Fruit fly (Drosophila melanogaster): ENCODE data around the gene ush.

The ush gene

dm6 chr2L:440638-441454, 35.2 kb upstream of the ush start (continued):
- TF ChIP-seq pzg (GFP tag; optimal IDR thresholded peaks at IDR 0.05) = no peak
- peak; percentile 82 for TF ChIP-seq CG14710 (tag; optimal IDR thresholded peaks at IDR 0.05)
- no peak for TF ChIP-seq klu (GFP tag; IDR thresholded peaks at IDR 0.05)
- TF ChIP-seq en (GFP tag; optimal IDR thresholded peaks at IDR 0.05) = no peak
- no peak for TF ChIP-seq Dip2 (GFP tag; IDR thresholded peaks at IDR 0.05)
- TF ChIP-seq NK7.1 (GFP tag; optimal IDR thresholded peaks at IDR 0.05) = no peak
- no peak for TF ChIP-seq yki (optimal IDR thresholded peaks at IDR 0.05)
- TF ChIP-seq slou (GFP tag; optimal IDR thresholded peaks at IDR 0.05) = no peak
- TF ChIP-seq lilli (GFP tag; optimal IDR thresholded peaks at IDR 0.05) = no peak
- no peak for TF ChIP-seq al (GFP tag; IDR thresholded peaks at IDR 0.05)
- no peak for TF ChIP-seq btn (GFP tag; optimal IDR thresholded peaks at IDR 0.05)
- no peak for TF ChIP-seq CG7963 (GFP tag; IDR thresholded peaks at IDR 0.05; ENCODE audit: partially characterized antibody)
- TF ChIP-seq CG10543 (GFP tag; optimal IDR thresholded peaks at IDR 0.05) = no peak
- TF ChIP-seq CG9609 (GFP tag; optimal IDR thresholded peaks at IDR 0.05) = no peak
- no peak for TF ChIP-seq sr (GFP tag; IDR thresholded peaks at IDR 0.05)
- TF ChIP-seq h (optimal IDR thresholded peaks at IDR 0.05) = no peak
- TF ChIP-seq Dfd (GFP tag; optimal IDR thresholded peaks at IDR 0.05) = no peak
- no peak for TF ChIP-seq CG2120 (GFP tag; optimal IDR thresholded peaks at IDR 0.05)
- TF ChIP-seq knrl (GFP tag; IDR thresholded peaks at IDR 0.05; ENCODE audit: partially characterized antibody) = no peak
- TF ChIP-seq CG6813 (GFP tag; optimal IDR thresholded peaks at IDR 0.05) = no peak
- no peak for TF ChIP-seq Hr51 (GFP tag; optimal IDR thresholded peaks at IDR 0.05)
- TF ChIP-seq CG1832 (GFP tag; optimal IDR thresholded peaks at IDR 0.05) = no peak
- TF ChIP-seq CG34376 (GFP tag; optimal IDR thresholded peaks at IDR 0.05) = no peak
- TF ChIP-seq chn (GFP tag; optimal IDR thresholded peaks at IDR 0.05) = no peak
- no peak for TF ChIP-seq CG4360 (GFP tag; IDR thresholded peaks at IDR 0.05)
- no peak for TF ChIP-seq CG8359 (GFP tag; optimal IDR thresholded peaks at IDR 0.05; ENCODE audit: borderline replicate concordance)
- no peak for TF ChIP-seq H2.0 (GFP tag; IDR thresholded peaks at IDR 0.05)
- TF ChIP-seq CG8765 (GFP tag; IDR thresholded peaks at IDR 0.05) = peak; percentile 14; the same call in 1 of the 2 replicates
- TF ChIP-seq vfl (GFP tag; optimal IDR thresholded peaks at IDR 0.05) = no peak
- no peak for TF ChIP-seq CG6175 (GFP tag; IDR thresholded peaks at IDR 0.05)
- TF ChIP-seq CG11560 (tag; IDR thresholded peaks at IDR 0.05) = no peak
- TF ChIP-seq CG13287 (GFP tag; IDR thresholded peaks at IDR 0.05; ENCODE audit: partially characterized antibody) = no peak
- peak; percentile 50; the same call in 1 of the 2 replicates for TF ChIP-seq ara (GFP tag; IDR thresholded peaks at IDR 0.05)
- TF ChIP-seq gro (GFP tag; optimal IDR thresholded peaks at IDR 0.05) = no peak
- no peak for TF ChIP-seq CG4854 (GFP tag; optimal IDR thresholded peaks at IDR 0.05)
- no peak for TF ChIP-seq Gug (GFP tag; IDR thresholded peaks at IDR 0.05)
- TF ChIP-seq CG31441 (GFP tag; IDR thresholded peaks at IDR 0.05) = peak; percentile 66
- no peak for TF ChIP-seq Hr39 (optimal IDR thresholded peaks at IDR 0.05)
- 0 out of 2 replicates have a peak, but pooled peaks have one; percentile 26 for TF ChIP-seq chm (GFP tag; IDR thresholded peaks at IDR 0.05)
- TF ChIP-seq CG7786 (GFP tag; optimal IDR thresholded peaks at IDR 0.05) = no peak
- no peak for TF ChIP-seq dati (GFP tag; IDR thresholded peaks at IDR 0.05)
- no peak for TF ChIP-seq NfI (GFP tag; optimal IDR thresholded peaks at IDR 0.05)
- TF ChIP-seq CG17568 (GFP tag; optimal IDR thresholded peaks at IDR 0.05) = no peak
- TF ChIP-seq Rx (GFP tag; IDR thresholded peaks at IDR 0.05) = no peak
- no peak for TF ChIP-seq zen2 (GFP tag; IDR thresholded peaks at IDR 0.05; ENCODE audit: partially characterized antibody)
- TF ChIP-seq CG1602 (GFP tag; optimal IDR thresholded peaks at IDR 0.05) = peak; percentile 42
- no peak for TF ChIP-seq CG13894 (tag; optimal IDR thresholded peaks at IDR 0.05)
- no peak for TF ChIP-seq CG3838 (GFP tag; optimal IDR thresholded peaks at IDR 0.05)
- no peak for TF ChIP-seq CG2199 (GFP tag; IDR thresholded peaks at IDR 0.05)
- TF ChIP-seq nmo (GFP tag; optimal IDR thresholded peaks at IDR 0.05) = peak; percentile 69
- TF ChIP-seq ftz-f1 (GFP tag; optimal IDR thresholded peaks at IDR 0.05) = no peak

All from whole organism, embryonic.